Fruit fly (Drosophila melanogaster): ENCODE measurements around the gene CG42271.

dm6 chrX:14186953-14187352 lies 46.9 kb downstream of the CG42271 start, which contains the start of gene CG12481:
- no peak for TF ChIP-seq Vsx2 (GFP tag; optimal IDR thresholded peaks at IDR 0.05; ENCODE audit: partially characterized antibody)
- TF ChIP-seq CrebA (GFP tag; optimal IDR thresholded peaks at IDR 0.05; ENCODE audit: borderline replicate concordance), result no peak
- TF ChIP-seq Sp1 (GFP tag; optimal IDR thresholded peaks at IDR 0.05), result no peak
- no peak for TF ChIP-seq dmrt93B (GFP tag; optimal IDR thresholded peaks at IDR 0.05)
- no peak for TF ChIP-seq OdsH (GFP tag; optimal IDR thresholded peaks at IDR 0.05)
- no peak for TF ChIP-seq lola (GFP tag; optimal IDR thresholded peaks at IDR 0.05)
- no peak for TF ChIP-seq Abd-B (GFP tag; optimal IDR thresholded peaks at IDR 0.05)
- no peak for TF ChIP-seq ey (GFP tag; optimal IDR thresholded peaks at IDR 0.05)
- no peak for TF ChIP-seq psq (GFP tag; optimal IDR thresholded peaks at IDR 0.05)
